Worm (Caenorhabditis elegans) whole organism, L1 larva: Measurements from ENCODE around the gene C24H11.2.
"Not testable (repeated sequence)": the region's sequence is repeated elsewhere in the genome, so short reads cannot be mapped to it uniquely, and the experiment has no call there.

ENCODE experiments used
- C16A3.4 ChIP-seq: fragments of 150-350 bp; optimal IDR thresholded peaks from 2 replicates; lab custom pipeline; 2014; ENCODE audit warnings: missing biosample characterization, missing genetic modification characterization
- aly-2 ChIP-seq: fragments of 150-350 bp; optimal IDR thresholded peaks from 2 replicates; lab custom pipeline; 2014; ENCODE audit warnings: missing biosample characterization, missing genetic modification characterization
- ama-1 ChIP-seq: fragments of 150-350 bp; optimal IDR thresholded peaks from 2 replicates; lab custom pipeline; 2014
- ceh-8 ChIP-seq: fragments of 200-800 bp; sonication (Bioruptor generic); optimal IDR thresholded peaks from 2 replicates; lab custom pipeline; 2018; ENCODE audit warnings: mild to moderate bottlenecking, missing genetic modification characterization, moderate library complexity, missing compliant biosample characterization
- ceh-82 ChIP-seq, 3 experiments: fragments of 150-350 bp in 1 of 3; sonication (generic microtip) in 2 of 3; optimal IDR thresholded peaks; 2 replicates each; lab custom pipeline; 2014 to 2017; ENCODE audit warnings: missing biosample characterization in 3 of 3, missing genetic modification characterization in 3 of 3
- efl-1 ChIP-seq, 4 experiments: fragments of 150-350 bp; optimal IDR thresholded peaks in 3 of 4; peaks in 1 of 4; 1 replicate in 1 of 4; 2 replicates in 3 of 4; lab custom pipeline; 2014; ENCODE audit warnings: missing biosample characterization in 2 of 4, missing genetic modification characterization in 2 of 4, missing genetic modification reagents in 2 of 4
- egl-13 ChIP-seq: sonication (generic microtip); optimal IDR thresholded peaks from 2 replicates; lab custom pipeline; 2016; ENCODE audit warnings: missing genotype, missing genetic modification reagents, missing genetic modification characterization, missing compliant biosample characterization
- egl-27 ChIP-seq, 2 experiments: fragments of 150-350 bp in 1 of 2; sonication (generic microtip); optimal IDR thresholded peaks; 3 replicates each; lab custom pipeline; 2017 to 2018; ENCODE audit warnings: missing biosample characterization in 2 of 2, missing genetic modification characterization in 2 of 2, missing genetic modification reagents in 2 of 2
- elt-2 ChIP-seq: sonication (generic microtip); optimal IDR thresholded peaks from 2 replicates; lab custom pipeline; 2016; ENCODE audit warnings: missing genetic modification characterization, mild to moderate bottlenecking, inconsistent platforms, missing compliant biosample characterization, missing genetic modification reagents
- fkh-4 ChIP-seq: sonication (generic microtip); optimal IDR thresholded peaks from 2 replicates; lab custom pipeline; 2016; ENCODE audit warnings: missing compliant biosample characterization, missing genetic modification characterization, borderline replicate concordance
- fkh-8 ChIP-seq: sonication (generic microtip); optimal IDR thresholded peaks from 2 replicates; lab custom pipeline; 2016; ENCODE audit warnings: mild to moderate bottlenecking, missing genetic modification characterization, missing compliant biosample characterization
- fos-1 ChIP-seq: fragments of 150-350 bp; optimal IDR thresholded peaks from 2 replicates; lab custom pipeline; 2014; ENCODE audit warnings: missing biosample characterization, missing genetic modification characterization
- hlh-17 ChIP-seq: fragments of 200-800 bp; sonication (Bioruptor generic); optimal IDR thresholded peaks from 2 replicates; lab custom pipeline; 2018; ENCODE audit warnings: missing genetic modification characterization, mild to moderate bottlenecking, missing compliant biosample characterization, moderate library complexity, borderline replicate concordance
- hpl-2 ChIP-seq: fragments of 150-350 bp; optimal IDR thresholded peaks from 2 replicates; lab custom pipeline; 2014; ENCODE audit warnings: missing biosample characterization, missing genetic modification reagents, missing genetic modification characterization
- lin-13 ChIP-seq: fragments of 150-350 bp; optimal IDR thresholded peaks from 2 replicates; lab custom pipeline; 2014; ENCODE audit warnings: missing biosample characterization, missing genetic modification reagents, missing genetic modification characterization
- lin-14 ChIP-seq: fragments of 200-800 bp; sonication (Bioruptor generic); optimal IDR thresholded peaks from 2 replicates; lab custom pipeline; 2018; ENCODE audit warnings: mild to moderate bottlenecking, missing genetic modification characterization, moderate library complexity, missing compliant biosample characterization
- lin-15B ChIP-seq: fragments of 150-350 bp; sonication (generic microtip); optimal IDR thresholded peaks from 3 replicates; lab custom pipeline; 2014; ENCODE audit warnings: missing biosample characterization, missing genetic modification characterization
- lin-39 ChIP-seq: fragments of 150-350 bp; optimal IDR thresholded peaks from 2 replicates; lab custom pipeline; 2014; ENCODE audit warnings: missing biosample characterization, missing genetic modification reagents, missing genetic modification characterization
- mef-2 ChIP-seq: fragments of 150-350 bp; optimal IDR thresholded peaks from 2 replicates; lab custom pipeline; 2014; ENCODE audit warnings: missing biosample characterization, missing genetic modification characterization
- nhr-11 ChIP-seq: fragments of 150-350 bp; optimal IDR thresholded peaks from 2 replicates; lab custom pipeline; 2014; ENCODE audit warnings: missing biosample characterization, missing genetic modification characterization
- nhr-12 ChIP-seq: sonication (generic microtip); optimal IDR thresholded peaks from 2 replicates; lab custom pipeline; 2017; ENCODE audit warnings: missing biosample characterization, missing genetic modification characterization
- nhr-20 ChIP-seq: sonication (generic microtip); optimal IDR thresholded peaks from 2 replicates; lab custom pipeline; 2016; ENCODE audit warnings: mild to moderate bottlenecking, missing genetic modification characterization, missing compliant biosample characterization
- nhr-85 ChIP-seq: sonication (generic microtip); peaks from one replicate; lab custom pipeline; 2016; ENCODE audit warnings: missing genetic modification characterization, inconsistent platforms, missing compliant biosample characterization
- pqm-1 ChIP-seq: sonication (generic microtip); optimal IDR thresholded peaks from 3 replicates; lab custom pipeline; 2017; ENCODE audit warnings: missing biosample characterization, missing genetic modification characterization
- snpc-4 ChIP-seq: fragments of 150-350 bp; optimal IDR thresholded peaks from 2 replicates; lab custom pipeline; 2014; ENCODE audit warnings: missing biosample characterization, missing genetic modification characterization
- snu-23 ChIP-seq: sonication (generic microtip); optimal IDR thresholded peaks from 2 replicates; lab custom pipeline; 2016; ENCODE audit warnings: missing genetic modification characterization, missing compliant biosample characterization
- sptf-1 ChIP-seq: fragments of 150-350 bp; optimal IDR thresholded peaks from 2 replicates; lab custom pipeline; 2014; ENCODE audit warnings: missing biosample characterization, missing genetic modification characterization
- tbx-2 ChIP-seq: sonication (generic microtip); optimal IDR thresholded peaks from 2 replicates; lab custom pipeline; 2016; ENCODE audit warnings: missing genetic modification characterization, missing compliant biosample characterization
- tlp-1 ChIP-seq: fragments of 150-350 bp; optimal IDR thresholded peaks from 2 replicates; lab custom pipeline; 2014; ENCODE audit warnings: missing biosample characterization, missing genetic modification characterization
- unc-86 ChIP-seq: sonication (generic microtip); optimal IDR thresholded peaks from 2 replicates; lab custom pipeline; 2016; ENCODE audit warnings: missing genetic modification characterization, missing compliant biosample characterization
- unc-98 ChIP-seq: fragments of 200-800 bp; sonication (Bioruptor generic); IDR thresholded peaks from 2 replicates; pipeline ENCODE4 v1.3.6; 2022; ENCODE audit warnings: missing genetic modification characterization, missing compliant biosample characterization
- ztf-11 ChIP-seq, 2 experiments: sonication (generic microtip); optimal IDR thresholded peaks; 2 replicates each; lab custom pipeline; 2016 to 2017; ENCODE audit warnings: missing genetic modification characterization in 2 of 2, missing biosample characterization in 1 of 2, missing compliant biosample characterization in 1 of 2
- ztf-4 ChIP-seq: fragments of 150-350 bp; optimal IDR thresholded peaks from 2 replicates; lab custom pipeline; 2014; ENCODE audit warnings: missing biosample characterization, missing genetic modification characterization

C24H11.2 gene

DNA sequence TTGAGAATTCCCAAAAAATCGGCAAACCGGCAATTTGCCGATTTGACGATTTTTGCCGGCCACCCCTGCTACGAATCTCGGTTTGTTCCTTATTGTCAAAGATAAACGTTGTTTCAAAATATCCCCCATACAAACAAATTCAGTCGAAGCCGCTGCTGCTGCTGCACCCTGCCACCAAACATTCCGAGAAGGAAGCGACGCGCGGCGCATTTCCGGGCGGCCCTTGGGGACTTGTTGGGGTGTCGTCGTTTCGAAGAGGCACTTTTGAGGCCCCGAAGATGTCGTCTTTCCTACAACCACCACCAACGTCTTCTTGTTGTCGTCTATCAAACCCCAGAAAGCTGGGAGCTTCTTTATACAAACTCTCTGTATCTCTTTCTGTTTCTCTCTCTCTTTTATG is 2.2 kb upstream of the C24H11.2 start:
- TF ChIP-seq efl-1 (optimal IDR thresholded peaks at IDR 0.05; lab: Kevin White, UChicago), result no peak
- TF ChIP-seq efl-1 (GFP tag; optimal IDR thresholded peaks at IDR 0.05 in 1 of 2; lab: Kevin White, UChicago), result peak in 1 of 2 experiments; percentile 78
- no peak for TF ChIP-seq nhr-12 (tag; lab: Kevin White, UChicago)
- no peak for TF ChIP-seq mef-2 (tag; lab: Kevin White, UChicago)
- TF ChIP-seq C16A3.4 (tag; lab: Kevin White, UChicago), result no peak
- peak; percentile 69 for TF ChIP-seq lin-14
- TF ChIP-seq tbx-2 (tag; lab: Kevin White, UChicago), result no peak
- no peak for TF ChIP-seq tlp-1 (tag; lab: Kevin White, UChicago)
- TF ChIP-seq ztf-11 (tag; optimal IDR thresholded peaks at IDR 0.05; lab: Kevin White, UChicago), result no peak
- TF ChIP-seq egl-13 (tag; lab: Kevin White, UChicago), result no peak
- no peak for TF ChIP-seq lin-15B

ce11 chrIII:11789480-11789879 is 2.7 kb downstream of the C24H11.2 start:
- no peak for TF ChIP-seq hpl-2 (GFP tag; lab: Kevin White, UChicago)
- no peak for TF ChIP-seq egl-27 (tag; optimal IDR thresholded peaks at IDR 0.05; lab: Kevin White, UChicago)
- no peak for TF ChIP-seq nhr-20
- TF ChIP-seq ztf-4 (tag; lab: Kevin White, UChicago), result no peak
- TF ChIP-seq fkh-4 (tag; lab: Kevin White, UChicago), result no peak
- TF ChIP-seq ztf-11 (tag; optimal IDR thresholded peaks at IDR 0.05; lab: Kevin White, UChicago), result no peak
- TF ChIP-seq ama-1 (lab: Kevin White, UChicago), result no peak
- no peak for TF ChIP-seq aly-2 (tag; lab: Kevin White, UChicago)
- no peak for TF ChIP-seq fos-1 (tag; lab: Kevin White, UChicago)
- TF ChIP-seq nhr-85 (tag; lab: Kevin White, UChicago), result no peak
- TF ChIP-seq snpc-4 (tag; lab: Kevin White, UChicago), result no peak
- TF ChIP-seq unc-98 (GFP tag; lab: Robert Waterston, UW), result no peak
- TF ChIP-seq, all 84 proteins: peak for 0

DNA sequence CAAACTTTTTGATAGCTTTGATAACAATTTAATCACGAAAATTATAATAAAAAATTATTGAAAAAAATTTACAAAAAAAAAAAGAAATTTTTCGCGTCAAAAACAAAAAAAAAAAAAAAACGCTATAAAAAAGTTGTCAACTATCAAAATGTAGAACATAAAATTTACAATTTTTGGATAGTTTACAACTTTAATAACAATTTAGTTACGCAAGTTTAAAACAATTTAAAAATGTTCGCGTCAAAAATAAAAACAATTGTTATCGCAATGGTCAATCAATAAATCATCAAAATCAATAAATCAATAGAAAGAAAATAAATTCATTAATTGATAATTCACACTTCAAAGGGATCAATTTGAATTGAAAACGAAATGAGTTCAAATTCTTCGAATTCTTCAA is 4.8 kb downstream of the C24H11.2 start, which contains the start of gene C24H11.1:
C24H11.1 (plus strand) TSS at position 301 of the 400 bp plus-strand sequence.
- not testable (repeated sequence) for TF ChIP-seq nhr-85 (tag; lab: Kevin White, UChicago); pqm-1 (tag; lab: Kevin White, UChicago); snu-23 (GFP tag; lab: Kevin White, UChicago)

DNA sequence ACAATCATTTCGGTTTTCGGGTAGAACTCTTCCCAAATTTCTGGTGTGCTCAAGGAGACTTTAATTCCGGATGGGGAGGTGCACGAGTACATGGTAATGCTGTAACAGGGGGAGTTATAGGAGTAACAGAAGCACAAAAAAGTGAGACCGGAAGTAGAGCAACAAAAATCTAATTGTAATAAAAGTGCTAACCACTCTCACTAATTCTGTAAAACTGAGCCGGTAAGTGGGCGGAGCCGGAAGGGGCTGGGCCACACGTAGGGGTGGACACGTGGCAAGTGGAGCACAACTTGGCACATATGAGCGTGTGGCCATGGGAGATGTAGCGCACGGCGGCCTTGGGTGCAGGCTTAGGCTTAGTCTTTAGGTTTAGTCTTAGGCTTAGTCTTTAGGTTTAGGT is 6.2 kb downstream of the C24H11.2 start, which contains the start of gene tbx-38:
tbx-38 (minus strand) TSS at position 101 of the 400 bp plus-strand sequence.
- TF ChIP-seq lin-13 (GFP tag; lab: Kevin White, UChicago) (no peak), lin-39 (tag; lab: Kevin White, UChicago) (no peak)

DNA sequence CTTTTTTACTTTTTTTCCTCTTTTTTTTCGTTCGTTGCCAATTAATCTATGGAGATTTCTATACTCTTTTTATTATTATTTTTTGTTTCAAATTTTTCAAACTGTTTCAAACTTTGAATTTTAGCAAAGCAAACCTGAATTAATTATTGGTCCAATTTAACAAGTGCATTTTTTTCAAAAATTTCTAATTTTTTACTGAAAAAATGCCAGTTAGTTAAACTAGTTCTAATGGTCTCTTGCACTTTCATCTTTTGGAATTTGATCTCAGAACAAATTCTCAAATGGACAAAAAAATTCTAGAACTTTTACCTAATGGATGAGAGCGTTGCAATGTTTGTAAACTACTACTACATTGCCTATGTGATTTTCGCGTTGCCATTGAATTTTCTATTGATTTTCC is 10.3 kb downstream of the C24H11.2 start, which contains the start of gene srd-74:
srd-74 (plus strand) TSS at position 301 of the 400 bp plus-strand sequence.
- TF ChIP-seq fkh-8 (tag; lab: Kevin White, UChicago) (no peak), unc-86 (tag; lab: Kevin White, UChicago) (no peak), ceh-8 (GFP tag; lab: Kevin White, UChicago) (no peak), hlh-17 (GFP tag; lab: Kevin White, UChicago) (no peak), lin-39 (tag; lab: Kevin White, UChicago) (no peak), nhr-11 (tag; lab: Kevin White, UChicago) (no peak), sptf-1 (no peak), ceh-82 (tag; optimal IDR thresholded peaks at IDR 0.05; lab: Kevin White, UChicago) (no peak)

ce11 chrIII:11780183-11780664 is 11.9 kb downstream of the C24H11.2 start, which contains the start of gene C24H11.5:
Gene C24H11.5 (plus strand): TSS chrIII:11780233.
- TF ChIP-seq elt-2 (tag; lab: Kevin White, UChicago) (no peak), efl-1 (optimal IDR thresholded peaks at IDR 0.05; lab: Kevin White, UChicago) (no peak), efl-1 (GFP tag; optimal IDR thresholded peaks at IDR 0.05 in 1 of 2; lab: Kevin White, UChicago) (peak in 1 of 2 experiments; percentile 73)
- TF ChIP-seq, all 84 proteins: peak for 1
